Fruit fly (Drosophila melanogaster): ENCODE results near the gene GMF.

The GMF gene

DNA sequence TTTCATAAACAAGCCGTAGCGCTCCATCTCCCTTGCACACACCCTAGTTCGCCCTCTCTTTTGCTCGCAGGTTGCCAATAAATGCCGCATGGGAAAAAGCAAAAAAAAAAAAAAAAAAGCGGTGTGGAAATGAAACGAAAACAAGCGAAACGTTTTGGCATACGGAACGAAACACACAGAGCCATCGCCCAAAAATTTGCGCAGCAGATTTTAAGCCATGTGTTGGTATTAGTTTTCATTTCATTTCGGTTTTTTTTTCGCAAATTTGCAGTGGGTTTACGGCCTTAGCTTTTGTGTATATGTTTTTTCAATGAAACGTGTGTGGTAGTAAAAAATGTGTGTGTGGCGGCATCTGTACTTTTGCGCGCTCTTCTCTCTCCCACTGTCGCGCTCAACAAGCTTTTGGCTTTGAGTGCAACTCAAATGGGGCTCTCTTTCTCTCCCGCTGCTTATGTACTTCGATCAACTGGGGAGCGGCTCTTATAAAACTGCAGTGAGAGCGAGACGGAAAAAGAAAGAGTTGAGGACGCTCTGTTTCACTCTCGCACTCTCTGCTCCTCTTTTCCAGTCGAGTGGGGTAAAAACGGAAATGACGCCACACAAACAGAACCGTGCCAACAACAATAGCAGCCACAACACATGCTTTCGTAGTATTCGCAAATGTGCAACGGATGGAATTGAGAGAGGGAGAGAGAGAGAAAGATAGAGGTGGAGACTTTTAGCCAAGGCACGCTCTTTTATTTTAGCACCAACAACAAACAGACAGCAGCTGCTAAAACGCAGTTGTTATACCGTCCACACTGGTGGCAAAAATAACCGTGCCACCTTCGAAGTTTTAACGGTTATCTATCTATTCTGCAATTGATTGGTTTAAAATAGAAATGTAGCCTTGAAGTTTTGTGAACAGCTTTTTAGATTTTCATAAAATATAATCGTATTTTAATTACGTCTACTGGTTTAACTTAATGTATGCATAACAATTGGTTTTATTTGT is 18.2 kb downstream of the GMF start (continued):
- TF ChIP-seq CG15269 (tag; optimal IDR thresholded peaks at IDR 0.05) (peak; percentile 77), CG10147 (GFP tag; optimal IDR thresholded peaks at IDR 0.05) (peak; percentile 48), CG14965 (GFP tag; optimal IDR thresholded peaks at IDR 0.05; ENCODE audit: borderline replicate concordance) (no peak), CG8290 (GFP tag; optimal IDR thresholded peaks at IDR 0.05) (no peak), CG8290 (tag; optimal IDR thresholded peaks at IDR 0.05) (peak in 1 of 2 experiments; percentile 66), ERR (GFP tag; optimal IDR thresholded peaks at IDR 0.05) (no peak), CG3847 (GFP tag; IDR thresholded peaks at IDR 0.05) (no peak), Awh (GFP tag; IDR thresholded peaks at IDR 0.05) (no peak), tgo (GFP tag; IDR thresholded peaks at IDR 0.05) (no peak), CG11456 (GFP tag; IDR thresholded peaks at IDR 0.05) (no peak), CG6791 (GFP tag; IDR thresholded peaks at IDR 0.05; ENCODE audit: partially characterized antibody) (no peak), CG13287 (GFP tag; IDR thresholded peaks at IDR 0.05; ENCODE audit: partially characterized antibody) (no peak), CG34376 (GFP tag; optimal IDR thresholded peaks at IDR 0.05) (peak; percentile 53), mam (GFP tag; optimal IDR thresholded peaks at IDR 0.05) (peak; percentile 50), Fer2 (tag; optimal IDR thresholded peaks at IDR 0.05) (no peak), wor (GFP tag; IDR thresholded peaks at IDR 0.05) (no peak), zfh2 (GFP tag; optimal IDR thresholded peaks at IDR 0.05) (peak; percentile 56), CG2129 (GFP tag; IDR thresholded peaks at IDR 0.05; ENCODE audit: partially characterized antibody) (no peak), CG17186 (GFP tag; optimal IDR thresholded peaks at IDR 0.05) (no peak), nau (GFP tag; optimal IDR thresholded peaks at IDR 0.05) (peak; percentile 51), maf-S (GFP tag; optimal IDR thresholded peaks at IDR 0.05) (peak; percentile 8), CG6689 (GFP tag; IDR thresholded peaks at IDR 0.05) (no peak), CG10979 (tag; optimal IDR thresholded peaks at IDR 0.05) (no peak), CG11696 (GFP tag; IDR thresholded peaks at IDR 0.05) (no peak), eve (GFP tag; optimal IDR thresholded peaks at IDR 0.05) (peak in 1 of 2 experiments; percentile 85), CrebB (tag; optimal IDR thresholded peaks at IDR 0.05) (peak; percentile 57), scrt (GFP tag; optimal IDR thresholded peaks at IDR 0.05) (peak; percentile 70), CG3995 (GFP tag; optimal IDR thresholded peaks at IDR 0.05) (peak; percentile 5), gem (tag; optimal IDR thresholded peaks at IDR 0.05) (peak; percentile 70), CG2678 (tag; optimal IDR thresholded peaks at IDR 0.05) (peak; percentile 74), tap (tag; optimal IDR thresholded peaks at IDR 0.05) (no peak), abd-A (tag; optimal IDR thresholded peaks at IDR 0.05) (peak; percentile 54), CG30403 (GFP tag; optimal IDR thresholded peaks at IDR 0.05) (peak; percentile 29), fd64A (GFP tag; optimal IDR thresholded peaks at IDR 0.05) (peak; percentile 73), ci (GFP tag; IDR thresholded peaks at IDR 0.05) (no peak), BtbVII (GFP tag; optimal IDR thresholded peaks at IDR 0.05) (no peak), CkIIα-i1 (GFP tag; IDR thresholded peaks at IDR 0.05) (no peak), CG6254 (GFP tag; optimal IDR thresholded peaks at IDR 0.05) (no peak), CTCF (GFP tag; optimal IDR thresholded peaks at IDR 0.05) (no peak), Ets65A (GFP tag) (peak; percentile 92), repo (GFP tag; optimal IDR thresholded peaks at IDR 0.05) (no peak), MTF-1 (GFP tag; optimal IDR thresholded peaks at IDR 0.05; ENCODE audit: borderline replicate concordance) (no peak), CG8359 (GFP tag; optimal IDR thresholded peaks at IDR 0.05; ENCODE audit: borderline replicate concordance) (no peak), Atf-2 (GFP tag; optimal IDR thresholded peaks at IDR 0.05) (peak; percentile 1), h (optimal IDR thresholded peaks at IDR 0.05) (no peak), HLH54F (GFP tag; optimal IDR thresholded peaks at IDR 0.05) (peak; percentile 48), Lpt (GFP tag; optimal IDR thresholded peaks at IDR 0.05) (no peak), Fer1 (GFP tag; optimal IDR thresholded peaks at IDR 0.05) (peak; percentile 45), lola (GFP tag; optimal IDR thresholded peaks at IDR 0.05) (no peak)

Data from whole organism, embryonic.